Fruit fly (Drosophila melanogaster): ENCODE results near the gene mRNA-cap.

mRNA-cap gene

dm6 chrX:14213509-14214154 lies 29.0 kb downstream of the mRNA-cap start (continued):
- TF ChIP-seq CG6654 (GFP tag; optimal IDR thresholded peaks at IDR 0.05) (no peak), btn (GFP tag; optimal IDR thresholded peaks at IDR 0.05) (no peak), CG34422 (GFP tag; IDR thresholded peaks at IDR 0.05) (no peak), repo (GFP tag; optimal IDR thresholded peaks at IDR 0.05) (no peak), CG10431 (GFP tag; optimal IDR thresholded peaks at IDR 0.05) (no peak), ken (GFP tag; IDR thresholded peaks at IDR 0.05) (no peak), CG33213 (GFP tag; optimal IDR thresholded peaks at IDR 0.05) (no peak), CG34224 (GFP tag; IDR thresholded peaks at IDR 0.05; ENCODE audit: partially characterized antibody) (no peak), ftz-f1 (GFP tag; optimal IDR thresholded peaks at IDR 0.05) (no peak), dmrt11E (tag; optimal IDR thresholded peaks at IDR 0.05) (peak; percentile 7), odd (GFP tag; optimal IDR thresholded peaks at IDR 0.05) (no peak), eyg (GFP tag; optimal IDR thresholded peaks at IDR 0.05) (no peak), CG7372 (GFP tag; IDR thresholded peaks at IDR 0.05) (no peak), CG17802 (tag; optimal IDR thresholded peaks at IDR 0.05) (no peak), Eip74EF (GFP tag; optimal IDR thresholded peaks at IDR 0.05) (peak in 1 of 2 experiments; percentile 27), CG14710 (tag; optimal IDR thresholded peaks at IDR 0.05) (peak; percentile 11), Gsc (GFP tag; IDR thresholded peaks at IDR 0.05) (no peak), CG17829 (tag; optimal IDR thresholded peaks at IDR 0.05) (peak; percentile 19), knrl (GFP tag; IDR thresholded peaks at IDR 0.05; ENCODE audit: partially characterized antibody) (no peak), ac (GFP tag; optimal IDR thresholded peaks at IDR 0.05) (no peak), CG11504 (tag; optimal IDR thresholded peaks at IDR 0.05) (peak; percentile 65), CG5953 (GFP tag; IDR thresholded peaks at IDR 0.05) (no peak), CrebB (tag; optimal IDR thresholded peaks at IDR 0.05) (no peak), CG4617 (GFP tag; optimal IDR thresholded peaks at IDR 0.05; ENCODE audit: borderline replicate concordance) (no peak), nau (GFP tag; optimal IDR thresholded peaks at IDR 0.05) (no peak), Kr (GFP tag; optimal IDR thresholded peaks at IDR 0.05) (no peak), Aef1 (GFP tag; IDR thresholded peaks at IDR 0.05) (no peak), cas (GFP tag; IDR thresholded peaks at IDR 0.05) (no peak), Vsx1 (GFP tag; optimal IDR thresholded peaks at IDR 0.05) (no peak), Mad (GFP tag; optimal IDR thresholded peaks at IDR 0.05) (no peak), Hmx (GFP tag; optimal IDR thresholded peaks at IDR 0.05) (no peak), zfh2 (GFP tag; optimal IDR thresholded peaks at IDR 0.05) (peak; percentile 5), pho (GFP tag; optimal IDR thresholded peaks at IDR 0.05) (no peak), ERR (GFP tag; optimal IDR thresholded peaks at IDR 0.05) (no peak), CG4707 (GFP tag; optimal IDR thresholded peaks at IDR 0.05) (no peak), sr (GFP tag; IDR thresholded peaks at IDR 0.05) (no peak), BtbVII (GFP tag; optimal IDR thresholded peaks at IDR 0.05) (no peak), MESR4 (GFP tag; optimal IDR thresholded peaks at IDR 0.05) (no peak), Fer3 (tag; optimal IDR thresholded peaks at IDR 0.05) (no peak), Ssrp (tag; optimal IDR thresholded peaks at IDR 0.05) (peak; percentile 35), chinmo (GFP tag; IDR thresholded peaks at IDR 0.05; ENCODE audit: partially characterized antibody) (0 out of 4 replicates have a peak, but pooled peaks have one; percentile 63), Lpt (GFP tag; optimal IDR thresholded peaks at IDR 0.05) (no peak), Optix (GFP tag; IDR thresholded peaks at IDR 0.05) (peak; percentile 36; the same call in 1 of the 3 replicates), Bteb2 (GFP tag; optimal IDR thresholded peaks at IDR 0.05) (no peak), CG2199 (GFP tag; IDR thresholded peaks at IDR 0.05) (no peak), CG12659 (GFP tag; optimal IDR thresholded peaks at IDR 0.05) (peak; percentile 31), CG11398 (GFP tag; optimal IDR thresholded peaks at IDR 0.05) (no peak), Atf3 (GFP tag; optimal IDR thresholded peaks at IDR 0.05) (no peak), pita (GFP tag; optimal IDR thresholded peaks at IDR 0.05) (no peak), Hr78 (GFP tag; optimal IDR thresholded peaks at IDR 0.05) (peak in 1 of 2 experiments; percentile 69)
